Worm (Caenorhabditis elegans) whole organism, L3 larva: ENCODE results near the gene F08F8.9.

Experiments
- R02D3.7 ChIP-seq: fragments of 150-350 bp; optimal IDR thresholded peaks from 2 replicates; lab custom pipeline; 2014; ENCODE audit warnings: missing biosample characterization, missing genetic modification characterization
- ZK546.5 ChIP-seq: sonication (generic microtip); optimal IDR thresholded peaks from 2 replicates; lab custom pipeline; 2017; ENCODE audit warnings: missing biosample characterization, missing genetic modification characterization
- aly-2 ChIP-seq: fragments of 150-350 bp; optimal IDR thresholded peaks from 2 replicates; lab custom pipeline; 2014; ENCODE audit warnings: missing biosample characterization, missing genetic modification characterization
- ama-1 ChIP-seq: fragments of 150-350 bp; optimal IDR thresholded peaks from 2 replicates; lab custom pipeline; 2018
- ceh-16 ChIP-seq: sonication (generic microtip); optimal IDR thresholded peaks from 2 replicates; lab custom pipeline; 2017; ENCODE audit warnings: missing biosample characterization, missing genetic modification characterization
- ceh-28 ChIP-seq: fragments of 150-350 bp; optimal IDR thresholded peaks from 2 replicates; lab custom pipeline; 2014; ENCODE audit warnings: missing biosample characterization, missing genetic modification reagents, missing genetic modification characterization
- ceh-82 ChIP-seq: fragments of 150-350 bp; optimal IDR thresholded peaks from 2 replicates; lab custom pipeline; 2014; ENCODE audit warnings: missing biosample characterization, missing genetic modification characterization
- ceh-9 ChIP-seq: sonication (generic microtip); optimal IDR thresholded peaks from 2 replicates; lab custom pipeline; 2018; ENCODE audit warnings: missing biosample characterization, missing genetic modification characterization
- daf-12 ChIP-seq: fragments of 150-350 bp; optimal IDR thresholded peaks from 2 replicates; lab custom pipeline; 2014; ENCODE audit warnings: missing biosample characterization, missing genetic modification reagents, missing genetic modification characterization
- egl-27 ChIP-seq: sonication (generic microtip); optimal IDR thresholded peaks from 4 replicates; lab custom pipeline; 2017; ENCODE audit warnings: missing biosample characterization, missing genetic modification reagents, missing genetic modification characterization
- egl-5 ChIP-seq: fragments of 150-350 bp; optimal IDR thresholded peaks from 2 replicates; lab custom pipeline; 2017; ENCODE audit warnings: missing biosample characterization, missing genetic modification reagents, missing genetic modification characterization, inconsistent platforms
- elt-1 ChIP-seq: fragments of 150-350 bp; optimal IDR thresholded peaks from 2 replicates; lab custom pipeline; 2014; ENCODE audit warnings: missing biosample characterization, missing genetic modification characterization
- elt-3 ChIP-seq, 3 experiments: fragments of 150-350 bp in 1 of 3; sonication (generic microtip) in 2 of 3; optimal IDR thresholded peaks; 2 replicates in 2 of 3; 4 replicates in 1 of 3; lab custom pipeline; 2014 to 2017; ENCODE audit warnings: missing biosample characterization in 3 of 3, missing genetic modification characterization in 3 of 3
- fkh-10 ChIP-seq: sonication (generic microtip); optimal IDR thresholded peaks from 2 replicates; lab custom pipeline; 2017; ENCODE audit warnings: missing biosample characterization, missing genetic modification reagents, missing genetic modification characterization
- fkh-2 ChIP-seq: fragments of 150-350 bp; optimal IDR thresholded peaks from 2 replicates; lab custom pipeline; 2014; ENCODE audit warnings: missing biosample characterization, missing genetic modification reagents, missing genetic modification characterization
- fos-1 ChIP-seq: fragments of 150-350 bp; optimal IDR thresholded peaks from 2 replicates; lab custom pipeline; 2014; ENCODE audit warnings: missing biosample characterization, missing genetic modification characterization
- hmg-11 ChIP-seq: sonication (generic microtip); optimal IDR thresholded peaks from 2 replicates; lab custom pipeline; 2016; ENCODE audit warnings: missing genetic modification characterization, missing compliant biosample characterization
- jun-1 ChIP-seq: fragments of 150-350 bp; optimal IDR thresholded peaks from 2 replicates; lab custom pipeline; 2014; ENCODE audit warnings: missing biosample characterization, missing genetic modification reagents, missing genetic modification characterization
- lin-15B ChIP-seq: fragments of 150-350 bp; optimal IDR thresholded peaks from 2 replicates; lab custom pipeline; 2014; ENCODE audit warnings: missing biosample characterization, missing genetic modification characterization
- lin-39 ChIP-seq: fragments of 150-350 bp; optimal IDR thresholded peaks from 2 replicates; lab custom pipeline; 2018; ENCODE audit warnings: missing biosample characterization, missing genetic modification reagents, missing genetic modification characterization
- lsy-12 ChIP-seq: sonication (generic microtip); optimal IDR thresholded peaks from 2 replicates; lab custom pipeline; 2016; ENCODE audit warnings: mild to moderate bottlenecking, missing genetic modification characterization, missing compliant biosample characterization
- mdl-1 ChIP-seq: fragments of 150-350 bp; optimal IDR thresholded peaks from 2 replicates; lab custom pipeline; 2014; ENCODE audit warnings: missing biosample characterization, missing genetic modification characterization
- mml-1 ChIP-seq: fragments of 150-350 bp; sonication (generic microtip); optimal IDR thresholded peaks from 3 replicates; lab custom pipeline; 2014; ENCODE audit warnings: missing biosample characterization, missing genetic modification characterization
- nfya-1 ChIP-seq: sonication (generic microtip); optimal IDR thresholded peaks from 2 replicates; lab custom pipeline; 2017; ENCODE audit warnings: missing genetic modification characterization, mild to moderate bottlenecking, missing compliant biosample characterization, antibody characterized with exemption, moderate library complexity; ENCODE audit not compliant: insufficient read depth
- nhr-11 ChIP-seq: fragments of 150-350 bp; optimal IDR thresholded peaks from 2 replicates; lab custom pipeline; 2014; ENCODE audit warnings: missing biosample characterization, missing genetic modification characterization
- nhr-12 ChIP-seq: fragments of 150-350 bp; optimal IDR thresholded peaks from 2 replicates; lab custom pipeline; 2014; ENCODE audit warnings: missing biosample characterization, missing genetic modification characterization
- nhr-23 ChIP-seq: fragments of 150-350 bp; optimal IDR thresholded peaks from 2 replicates; lab custom pipeline; 2014; ENCODE audit warnings: missing biosample characterization, missing genetic modification reagents, missing genetic modification characterization
- nhr-237 ChIP-seq: fragments of 150-350 bp; optimal IDR thresholded peaks from 2 replicates; lab custom pipeline; 2014; ENCODE audit warnings: missing biosample characterization, missing genetic modification characterization
- nhr-25 ChIP-seq: sonication (generic microtip); optimal IDR thresholded peaks from 2 replicates; lab custom pipeline; 2017; ENCODE audit warnings: missing biosample characterization, missing genetic modification characterization
- nhr-28 ChIP-seq: fragments of 150-350 bp; optimal IDR thresholded peaks from 2 replicates; lab custom pipeline; 2014; ENCODE audit warnings: missing biosample characterization, missing genetic modification characterization
- nhr-43 ChIP-seq: sonication (generic microtip); optimal IDR thresholded peaks from 2 replicates; lab custom pipeline; 2016; ENCODE audit warnings: mild to moderate bottlenecking, missing genetic modification characterization, missing compliant biosample characterization; ENCODE audit not compliant: poor library complexity, severe bottlenecking
- nhr-67 ChIP-seq: fragments of 150-350 bp; optimal IDR thresholded peaks from 2 replicates; lab custom pipeline; 2014; ENCODE audit warnings: missing biosample characterization, missing genetic modification characterization
- nhr-76 ChIP-seq: fragments of 150-350 bp; sonication (generic microtip); optimal IDR thresholded peaks from 5 replicates; lab custom pipeline; 2014; ENCODE audit warnings: missing biosample characterization, missing genetic modification characterization
- nhr-77 ChIP-seq: fragments of 150-350 bp; optimal IDR thresholded peaks from 2 replicates; lab custom pipeline; 2014; ENCODE audit warnings: missing biosample characterization, missing genetic modification characterization
- pha-4 ChIP-seq: fragments of 150-350 bp; optimal IDR thresholded peaks from 2 replicates; lab custom pipeline; 2014; ENCODE audit warnings: missing biosample characterization, missing genetic modification reagents, missing genetic modification characterization
- pqm-1 ChIP-seq: fragments of 150-350 bp; optimal IDR thresholded peaks from 2 replicates; lab custom pipeline; 2017; ENCODE audit warnings: missing biosample characterization, missing genetic modification characterization, inconsistent platforms
- sea-2 ChIP-seq: fragments of 150-350 bp; sonication (generic microtip); optimal IDR thresholded peaks from 4 replicates; lab custom pipeline; 2014; ENCODE audit warnings: missing biosample characterization, missing genetic modification reagents, missing genetic modification characterization
- skn-1 ChIP-seq: fragments of 150-350 bp; optimal IDR thresholded peaks from 2 replicates; lab custom pipeline; 2014; ENCODE audit warnings: missing biosample characterization, missing genetic modification characterization
- snpc-4 ChIP-seq: fragments of 150-350 bp; optimal IDR thresholded peaks from 2 replicates; lab custom pipeline; 2014; ENCODE audit warnings: missing biosample characterization, missing genetic modification characterization
- tbx-2 ChIP-seq: sonication (generic microtip); optimal IDR thresholded peaks from 2 replicates; lab custom pipeline; 2016; ENCODE audit warnings: mild to moderate bottlenecking, missing genetic modification characterization, missing compliant biosample characterization
- unc-39 ChIP-seq: sonication (generic microtip); optimal IDR thresholded peaks from 4 replicates; lab custom pipeline; 2017; ENCODE audit warnings: missing biosample characterization, missing genetic modification characterization
- ztf-11 ChIP-seq: fragments of 150-350 bp; optimal IDR thresholded peaks from 2 replicates; lab custom pipeline; 2014; ENCODE audit warnings: missing biosample characterization, missing genetic modification characterization
- ztf-4 ChIP-seq: fragments of 150-350 bp; optimal IDR thresholded peaks from 2 replicates; lab custom pipeline; 2014; ENCODE audit warnings: missing biosample characterization, missing genetic modification characterization

F08F8.9 gene

DNA sequence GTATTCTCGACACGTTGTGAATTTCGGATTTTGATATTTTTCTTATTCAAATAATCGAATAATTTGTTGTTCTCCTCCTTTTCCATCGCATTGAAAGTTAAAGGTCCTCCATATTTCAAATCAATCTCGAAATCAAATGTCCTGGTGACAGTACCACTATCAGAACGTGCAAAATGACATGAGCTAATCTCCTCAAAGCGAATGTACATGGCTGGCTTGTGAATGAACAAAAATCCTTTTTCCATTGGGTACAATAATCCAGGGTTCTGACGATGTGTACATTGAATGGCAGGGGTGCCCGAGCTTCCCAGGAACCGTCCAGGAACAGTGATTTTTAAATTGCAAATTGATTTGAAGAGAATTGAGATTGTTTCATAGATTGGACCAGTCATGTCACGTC lies 26.3 kb upstream of the F08F8.9 start:
- TF ChIP-seq lin-15B (tag; lab: Kevin White, UChicago) (no peak), daf-12 (tag; lab: Kevin White, UChicago) (no peak), jun-1 (no peak), fkh-2 (tag; lab: Kevin White, UChicago) (no peak), mml-1 (tag; lab: Kevin White, UChicago) (no peak), nhr-12 (tag; lab: Kevin White, UChicago) (no peak), nhr-76 (tag; lab: Kevin White, UChicago) (no peak), hmg-11 (tag; lab: Kevin White, UChicago) (no peak), nhr-11 (tag; lab: Kevin White, UChicago) (no peak), snpc-4 (tag; lab: Kevin White, UChicago) (no peak), fos-1 (tag; lab: Kevin White, UChicago) (no peak), ama-1 (no peak), elt-1 (no peak), tbx-2 (tag; lab: Kevin White, UChicago) (no peak), nhr-23 (tag; lab: Kevin White, UChicago) (no peak), ceh-16 (tag; lab: Kevin White, UChicago) (no peak), R02D3.7 (tag; lab: Kevin White, UChicago) (no peak)
- TF ChIP-seq, all 47 proteins: peak for 0

DNA sequence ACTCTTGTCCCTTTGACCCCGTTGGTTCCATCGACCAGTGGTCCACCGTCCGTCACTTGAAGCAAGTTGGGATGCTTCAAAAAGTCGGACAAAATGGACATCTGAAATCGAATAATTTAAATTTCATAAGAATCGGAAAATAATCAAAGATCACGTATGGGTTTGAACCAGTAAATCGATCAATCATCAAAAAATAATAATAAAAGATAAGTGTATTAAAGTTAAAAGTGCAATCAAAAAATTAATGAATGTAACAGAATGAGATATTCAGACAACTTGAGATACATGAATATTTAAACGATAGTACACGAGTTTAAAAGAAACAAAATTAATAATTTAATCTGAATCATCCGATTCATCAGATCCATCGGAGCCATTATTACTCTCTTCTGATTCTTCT lies 25.2 kb upstream of the F08F8.9 start, which contains the start of gene T20B12.7:
Gene T20B12.7, minus strand, starts transcription at position 101 of the 400 bp plus-strand sequence.
- TF ChIP-seq ceh-28 (tag; lab: Kevin White, UChicago) (no peak), sea-2 (GFP tag; lab: Kevin White, UChicago) (no peak), ZK546.5 (tag; lab: Kevin White, UChicago) (no peak), nhr-76 (tag; lab: Kevin White, UChicago) (no peak), lin-39 (no peak), unc-39 (tag; lab: Kevin White, UChicago) (no peak), nhr-237 (tag; lab: Kevin White, UChicago) (no peak), jun-1 (no peak)
- TF ChIP-seq, all 47 proteins: peak for 0

DNA sequence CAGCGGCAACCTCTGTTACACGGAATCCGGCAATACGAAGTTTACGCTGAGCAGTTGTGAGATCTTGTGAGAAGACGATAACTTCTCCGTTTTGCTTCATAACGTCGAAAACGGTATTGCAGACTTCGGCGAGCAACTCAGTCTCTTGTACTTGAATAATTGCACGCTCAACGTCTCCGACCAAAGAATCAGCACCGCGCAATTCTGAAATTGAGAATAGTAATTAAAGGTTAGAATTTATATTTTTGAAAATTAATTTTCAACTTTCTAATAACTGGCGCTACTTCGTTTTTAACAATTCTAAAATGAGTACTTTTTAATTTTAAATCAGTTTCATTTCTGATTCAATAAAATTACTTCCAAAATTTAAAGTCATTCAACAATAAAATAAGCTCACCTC lies 24.8 kb upstream of the F08F8.9 start:
- TF ChIP-seq ama-1 (peak; percentile 21), nhr-12 (tag; lab: Kevin White, UChicago) (no peak)

DNA sequence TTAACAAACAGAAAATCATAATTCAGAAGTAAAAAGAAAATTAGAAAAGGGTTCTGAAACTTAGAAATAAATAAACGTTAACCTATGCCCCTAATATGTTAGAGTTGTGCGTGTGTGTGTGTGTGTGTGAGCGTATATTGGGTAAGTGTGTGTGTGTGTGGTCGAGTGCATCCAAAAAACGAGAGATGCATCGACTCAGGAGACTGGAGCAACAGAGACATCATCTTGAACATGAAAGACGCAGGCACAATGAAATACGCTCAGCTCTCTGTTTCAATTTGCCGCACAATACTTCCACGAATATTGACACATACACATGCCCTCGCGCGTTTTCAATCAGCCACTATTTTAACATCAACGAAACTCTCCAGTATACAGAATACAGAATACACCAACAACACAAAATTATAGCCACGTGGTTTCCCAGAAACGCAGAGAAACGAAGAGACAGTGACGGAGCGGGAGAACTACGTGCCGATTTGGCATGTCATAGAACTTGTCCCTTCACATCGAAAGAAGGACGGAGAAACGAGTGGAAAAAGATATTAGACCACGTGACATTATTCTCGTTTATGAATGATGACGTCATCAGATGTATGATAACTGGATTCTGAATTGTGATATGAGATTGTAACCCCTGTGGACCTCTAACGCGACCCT lies 22.5 kb upstream of the F08F8.9 start:
- no peak for TF ChIP-seq nhr-12 (tag; lab: Kevin White, UChicago)
- no peak for TF ChIP-seq skn-1 (tag; lab: Kevin White, UChicago)
- peak; percentile 23 for TF ChIP-seq pqm-1
- TF ChIP-seq ztf-11 (tag; lab: Kevin White, UChicago) = no peak
- TF ChIP-seq sea-2 (GFP tag; lab: Kevin White, UChicago) = no peak
- no peak for TF ChIP-seq nhr-76 (tag; lab: Kevin White, UChicago)
- TF ChIP-seq nhr-67 (tag; lab: Kevin White, UChicago) = no peak
- TF ChIP-seq ceh-9 = no peak
- no peak for TF ChIP-seq ceh-16 (tag; lab: Kevin White, UChicago)
- TF ChIP-seq nhr-77 (tag; lab: Kevin White, UChicago) = no peak
- TF ChIP-seq nhr-25 = peak; percentile 97
- peak; percentile 11 for TF ChIP-seq hmg-11 (tag; lab: Kevin White, UChicago)
- TF ChIP-seq tbx-2 (tag; lab: Kevin White, UChicago) = peak; percentile 61
- no peak for TF ChIP-seq lin-15B (tag; lab: Kevin White, UChicago)
- peak; percentile 94 for TF ChIP-seq mdl-1 (tag; lab: Kevin White, UChicago)
- no peak for TF ChIP-seq daf-12 (tag; lab: Kevin White, UChicago)
- peak; percentile 95 for TF ChIP-seq nhr-43 (tag; lab: Kevin White, UChicago)
- TF ChIP-seq lsy-12 = peak; percentile 73
- TF ChIP-seq nhr-11 (tag; lab: Kevin White, UChicago) = peak; percentile 10
- no peak for TF ChIP-seq ceh-28 (tag; lab: Kevin White, UChicago)
- peak; percentile 42 to 71 (median 60) for TF ChIP-seq elt-3 (tag; optimal IDR thresholded peaks at IDR 0.05; lab: Kevin White, UChicago)
- TF ChIP-seq snpc-4 (tag; lab: Kevin White, UChicago) = no peak
- TF ChIP-seq lin-39 = peak; percentile 59
- TF ChIP-seq ceh-82 (tag; lab: Kevin White, UChicago) = no peak
- no peak for TF ChIP-seq unc-39 (tag; lab: Kevin White, UChicago)
- no peak for TF ChIP-seq R02D3.7 (tag; lab: Kevin White, UChicago)
- TF ChIP-seq elt-1 = no peak
- TF ChIP-seq mml-1 (tag; lab: Kevin White, UChicago) = peak; percentile 25
- TF ChIP-seq nfya-1 = peak; percentile 57
- no peak for TF ChIP-seq ztf-4 (tag; lab: Kevin White, UChicago)
- TF ChIP-seq nhr-23 (tag; lab: Kevin White, UChicago) = peak; percentile 96
- TF ChIP-seq fos-1 (tag; lab: Kevin White, UChicago) = peak; percentile 77
- peak; percentile 70 for TF ChIP-seq ama-1
- no peak for TF ChIP-seq aly-2 (tag; lab: Kevin White, UChicago)
- TF ChIP-seq pha-4 = peak; percentile 58
- TF ChIP-seq egl-5 = peak; percentile 27
- no peak for TF ChIP-seq nhr-237 (tag; lab: Kevin White, UChicago)
- TF ChIP-seq fkh-10 = no peak
- TF ChIP-seq nhr-28 = no peak
- TF ChIP-seq egl-27 (tag; lab: Kevin White, UChicago) = no peak
- TF ChIP-seq ZK546.5 (tag; lab: Kevin White, UChicago) = no peak
